Fruit fly (Drosophila melanogaster) whole organism, embryonic: ENCODE results near the gene RpLP1.

Experiments used
- CG11695 ChIP-seq: fragments of 200-800 bp; sonication (Bioruptor generic); IDR thresholded peaks from 3 replicates; pipeline ENCODE4 v1.3.6; 2022; ENCODE audit warnings: missing biosample characterization, missing genetic modification characterization
- CG12299 ChIP-seq: fragments of 200-800 bp; sonication (Bioruptor generic); optimal IDR thresholded peaks from 2 replicates; lab custom pipeline; 2018; ENCODE audit warnings: missing biosample characterization, mild to moderate bottlenecking, missing genetic modification characterization
- CG12391 ChIP-seq: fragments of 200-800 bp; sonication (Bioruptor generic); optimal IDR thresholded peaks from 3 replicates; lab custom pipeline; 2018; ENCODE audit warnings: missing biosample characterization, mild to moderate bottlenecking, missing genetic modification characterization, moderate library complexity
- CG13424 ChIP-seq: fragments of 200-800 bp; sonication (Bioruptor generic); optimal IDR thresholded peaks from 2 replicates; lab custom pipeline; 2019; ENCODE audit warnings: missing biosample characterization, mild to moderate bottlenecking, missing genetic modification characterization, moderate library complexity
- CG14014 ChIP-seq: fragments of 200-800 bp; sonication (Bioruptor generic); IDR thresholded peaks from 2 replicates; pipeline ENCODE4 v1.3.6; 2022; ENCODE audit warnings: missing biosample characterization, missing genetic modification characterization
- CG1529 ChIP-seq: fragments of 200-800 bp; sonication (Bioruptor generic); optimal IDR thresholded peaks from 3 replicates; lab custom pipeline; 2018; ENCODE audit warnings: missing biosample characterization, missing genetic modification characterization
- CG16779 ChIP-seq: fragments of 200-800 bp; sonication (Bioruptor generic); IDR thresholded peaks from 2 replicates; pipeline ENCODE4 v1.3.6; 2022; ENCODE audit warnings: missing biosample characterization, missing genetic modification characterization
- CG16813 ChIP-seq: fragments of 200-800 bp; sonication (Bioruptor generic); IDR thresholded peaks from 3 replicates; pipeline ENCODE4 v1.3.6; 2022; ENCODE audit warnings: missing biosample characterization, missing genetic modification characterization; ENCODE audit not compliant: partially characterized antibody
- CG17328 ChIP-seq: fragments of 200-800 bp; sonication (Bioruptor generic); IDR thresholded peaks from 2 replicates; pipeline ENCODE4 v1.3.6; 2022; ENCODE audit warnings: missing biosample characterization, missing genetic modification characterization
- CG3407 ChIP-seq: fragments of 200-800 bp; sonication (Bioruptor generic); optimal IDR thresholded peaks from 2 replicates; lab custom pipeline; 2018; ENCODE audit warnings: missing biosample characterization, mild to moderate bottlenecking, missing genetic modification characterization
- CG3726 ChIP-seq: fragments of 200-800 bp; sonication (Bioruptor generic); IDR thresholded peaks from 3 replicates; pipeline ENCODE4, ENCODE4 v1.3.6; 2022; ENCODE audit warnings: missing biosample characterization, missing genetic modification characterization
- CG4404 ChIP-seq: fragments of 200-800 bp; sonication (Bioruptor generic); IDR thresholded peaks from 2 replicates; pipeline ENCODE4 v1.3.6; 2022; ENCODE audit warnings: missing biosample characterization, missing genetic modification characterization
- CG4424 ChIP-seq: fragments of 200-800 bp; sonication (Bioruptor generic); optimal IDR thresholded peaks from 3 replicates; lab custom pipeline; 2016; ENCODE audit warnings: missing biosample characterization, missing genetic modification characterization
- CG4730 ChIP-seq: fragments of 200-800 bp; sonication (Bioruptor generic); IDR thresholded peaks from 2 replicates; pipeline ENCODE4 v1.3.6; 2022; ENCODE audit warnings: missing biosample characterization, missing genetic modification characterization
- CG4820 ChIP-seq: fragments of 200-800 bp; sonication (Bioruptor generic); optimal IDR thresholded peaks from 3 replicates; lab custom pipeline; 2016; ENCODE audit warnings: missing biosample characterization, missing genetic modification characterization
- CG7556 ChIP-seq: fragments of 200-800 bp; sonication (Bioruptor generic); optimal IDR thresholded peaks from 2 replicates; lab custom pipeline; 2017; ENCODE audit warnings: missing biosample characterization, mild to moderate bottlenecking, missing genetic modification characterization
- CG7786 ChIP-seq: fragments of 200-800 bp; sonication (Bioruptor generic); optimal IDR thresholded peaks from 2 replicates; lab custom pipeline; 2016; ENCODE audit warnings: missing biosample characterization, missing genetic modification characterization
- CG8281 ChIP-seq: fragments of 200-800 bp; sonication (Bioruptor generic); optimal IDR thresholded peaks from 2 replicates; lab custom pipeline; 2018; ENCODE audit warnings: missing biosample characterization, mild to moderate bottlenecking, missing genetic modification characterization, moderate library complexity
- CG8924 ChIP-seq: fragments of 200-800 bp; optimal IDR thresholded peaks from 3 replicates; lab custom pipeline; 2019; ENCODE audit warnings: missing biosample characterization, mild to moderate bottlenecking, missing genetic modification characterization, moderate library complexity
- Dad ChIP-seq: fragments of 200-800 bp; sonication (Bioruptor generic); optimal IDR thresholded peaks from 3 replicates; lab custom pipeline; 2016; ENCODE audit warnings: missing biosample characterization, missing genetic modification characterization
- Fer1 ChIP-seq: fragments of 200-800 bp; sonication (Bioruptor generic); optimal IDR thresholded peaks from 2 replicates; lab custom pipeline; 2017; ENCODE audit warnings: missing biosample characterization, mild to moderate bottlenecking, missing genetic modification characterization
- Fer2 ChIP-seq: fragments of 200-800 bp; sonication (Bioruptor generic); optimal IDR thresholded peaks from 2 replicates; lab custom pipeline; 2018; ENCODE audit warnings: missing biosample characterization, mild to moderate bottlenecking, missing genetic modification characterization, moderate library complexity
- H15 ChIP-seq: fragments of 200-800 bp; sonication (Bioruptor generic); IDR thresholded peaks from 3 replicates; pipeline ENCODE4 v1.3.6; 2022; ENCODE audit warnings: missing biosample characterization, missing genetic modification characterization
- Hand ChIP-seq: fragments of 200-800 bp; sonication (Bioruptor generic); optimal IDR thresholded peaks from 2 replicates; lab custom pipeline; 2017; ENCODE audit warnings: mild to moderate bottlenecking, missing biosample characterization, missing genetic modification reagents, missing genetic modification characterization
- Hr39 ChIP-seq: fragments of >200 bp; optimal IDR thresholded peaks from 2 replicates; lab custom pipeline; 2017
- Kr ChIP-seq: fragments of 200-800 bp; sonication (Bioruptor generic); optimal IDR thresholded peaks from 2 replicates; lab custom pipeline; 2017; ENCODE audit warnings: missing biosample characterization, mild to moderate bottlenecking, missing genetic modification characterization
- MTF-1 ChIP-seq: fragments of 200-800 bp; sonication (Bioruptor generic); optimal IDR thresholded peaks from 2 replicates; lab custom pipeline; 2018; ENCODE audit warnings: missing biosample characterization, mild to moderate bottlenecking, missing genetic modification characterization, borderline replicate concordance
- NfI ChIP-seq: fragments of 200-800 bp; sonication (Bioruptor generic); optimal IDR thresholded peaks from 3 replicates; lab custom pipeline; 2018; ENCODE audit warnings: missing biosample characterization, mild to moderate bottlenecking, missing genetic modification characterization, moderate library complexity
- Opbp ChIP-seq: fragments of 200-800 bp; sonication (Bioruptor generic); IDR thresholded peaks from 3 replicates; pipeline ENCODE4 v1.3.6; 2022; ENCODE audit warnings: missing biosample characterization, missing genetic modification characterization; ENCODE audit not compliant: partially characterized antibody
- Sox100B ChIP-seq: fragments of 200-800 bp; sonication (Bioruptor generic); optimal IDR thresholded peaks from 3 replicates; lab custom pipeline; 2018; ENCODE audit warnings: missing biosample characterization, mild to moderate bottlenecking, missing genetic modification characterization
- Sry-δ ChIP-seq: fragments of 200-800 bp; sonication (Bioruptor generic); optimal IDR thresholded peaks from 2 replicates; lab custom pipeline; 2016; ENCODE audit warnings: missing biosample characterization, missing genetic modification characterization
- abd-A ChIP-seq: fragments of 200-800 bp; sonication (Bioruptor generic); optimal IDR thresholded peaks from 3 replicates; lab custom pipeline; 2019; ENCODE audit warnings: missing biosample characterization, mild to moderate bottlenecking, missing genetic modification characterization, moderate library complexity
- cg ChIP-seq: fragments of 200-800 bp; sonication (Bioruptor generic); optimal IDR thresholded peaks from 3 replicates; lab custom pipeline; 2019; ENCODE audit warnings: missing biosample characterization, mild to moderate bottlenecking, missing genetic modification characterization, moderate library complexity
- croc ChIP-seq: fragments of 200-800 bp; sonication (Bioruptor generic); conservative IDR thresholded peaks from 3 replicates; pipeline ENCODE4 v1.3.6; 2022; ENCODE audit warnings: missing biosample characterization, missing genetic modification characterization
- cwo ChIP-seq: fragments of 200-800 bp; sonication (Bioruptor generic); optimal IDR thresholded peaks from 3 replicates; lab custom pipeline; 2017; ENCODE audit warnings: missing biosample characterization, missing genetic modification characterization, mild to moderate bottlenecking, moderate library complexity, missing genetic modification reagents
- dm ChIP-seq: fragments of 200-800 bp; sonication (Bioruptor generic); optimal IDR thresholded peaks from 3 replicates; lab custom pipeline; 2016; ENCODE audit warnings: missing biosample characterization, missing genetic modification characterization
- hkb ChIP-seq, 2 experiments: fragments of 200-800 bp in 1 of 2; fragments of >200 bp in 1 of 2; sonication (Bioruptor generic) in 1 of 2; IDR thresholded peaks in 1 of 2; optimal IDR thresholded peaks in 1 of 2; 2 replicates each; pipeline versions ENCODE4 v1.3.6 to Lab custom; 2017 to 2022; ENCODE audit warnings: missing biosample characterization in 1 of 2, missing genetic modification characterization in 1 of 2
- org-1 ChIP-seq: fragments of 200-800 bp; sonication (Bioruptor generic); optimal IDR thresholded peaks from 2 replicates; lab custom pipeline; 2017; ENCODE audit warnings: missing biosample characterization, missing genetic modification characterization
- phol ChIP-seq: fragments of 200-800 bp; sonication (Bioruptor generic); optimal IDR thresholded peaks from 3 replicates; lab custom pipeline; 2018; ENCODE audit warnings: missing biosample characterization, mild to moderate bottlenecking, missing genetic modification characterization, moderate library complexity
- repo ChIP-seq: fragments of 200-800 bp; sonication (Bioruptor generic); optimal IDR thresholded peaks from 2 replicates; lab custom pipeline; 2016; ENCODE audit warnings: missing biosample characterization, missing genetic modification characterization
- schlank ChIP-seq: fragments of 200-800 bp; sonication (Bioruptor generic); optimal IDR thresholded peaks from 2 replicates; lab custom pipeline; 2018; ENCODE audit warnings: missing biosample characterization, mild to moderate bottlenecking, missing genetic modification characterization
- scrt ChIP-seq: fragments of 200-800 bp; sonication (Bioruptor generic); optimal IDR thresholded peaks from 2 replicates; lab custom pipeline; 2018; ENCODE audit warnings: missing biosample characterization, mild to moderate bottlenecking, missing genetic modification characterization, moderate library complexity
- sr ChIP-seq: fragments of 200-800 bp; sonication (Bioruptor generic); IDR thresholded peaks from 3 replicates; pipeline ENCODE4 v1.3.6; 2022; ENCODE audit warnings: missing biosample characterization, missing genetic modification characterization
- tgo ChIP-seq: fragments of 200-800 bp; sonication (Bioruptor generic); IDR thresholded peaks from 3 replicates; pipeline ENCODE4 v1.3.6; 2022; ENCODE audit warnings: missing biosample characterization, missing genetic modification characterization
- tll ChIP-seq, 2 experiments: fragments of 200-800 bp in 1 of 2; fragments of >200 bp in 1 of 2; sonication (Bioruptor generic) in 1 of 2; optimal IDR thresholded peaks; 2 replicates each; lab custom pipeline; 2017 to 2019; ENCODE audit warnings: missing biosample characterization in 2 of 2, missing genetic modification characterization in 2 of 2, mild to moderate bottlenecking in 1 of 2, moderate library complexity in 1 of 2
- tna ChIP-seq: fragments of 200-800 bp; sonication (Bioruptor generic); IDR thresholded peaks from 2 replicates; pipeline ENCODE4 v1.3.6; 2022; ENCODE audit warnings: missing biosample characterization, missing genetic modification characterization; ENCODE audit not compliant: partially characterized antibody
- tx ChIP-seq: fragments of 200-800 bp; sonication (Bioruptor generic); optimal IDR thresholded peaks from 2 replicates; lab custom pipeline; 2016; ENCODE audit warnings: missing biosample characterization, missing genetic modification characterization
- z ChIP-seq: fragments of 200-800 bp; sonication (Bioruptor generic); IDR thresholded peaks from 3 replicates; pipeline ENCODE4 v1.3.6; 2022; ENCODE audit warnings: missing biosample characterization, missing genetic modification characterization
- zfh2 ChIP-seq: fragments of 200-800 bp; sonication (Bioruptor generic); optimal IDR thresholded peaks from 2 replicates; lab custom pipeline; 2016; ENCODE audit warnings: missing biosample characterization, missing genetic modification characterization

RpLP1 gene

DNA sequence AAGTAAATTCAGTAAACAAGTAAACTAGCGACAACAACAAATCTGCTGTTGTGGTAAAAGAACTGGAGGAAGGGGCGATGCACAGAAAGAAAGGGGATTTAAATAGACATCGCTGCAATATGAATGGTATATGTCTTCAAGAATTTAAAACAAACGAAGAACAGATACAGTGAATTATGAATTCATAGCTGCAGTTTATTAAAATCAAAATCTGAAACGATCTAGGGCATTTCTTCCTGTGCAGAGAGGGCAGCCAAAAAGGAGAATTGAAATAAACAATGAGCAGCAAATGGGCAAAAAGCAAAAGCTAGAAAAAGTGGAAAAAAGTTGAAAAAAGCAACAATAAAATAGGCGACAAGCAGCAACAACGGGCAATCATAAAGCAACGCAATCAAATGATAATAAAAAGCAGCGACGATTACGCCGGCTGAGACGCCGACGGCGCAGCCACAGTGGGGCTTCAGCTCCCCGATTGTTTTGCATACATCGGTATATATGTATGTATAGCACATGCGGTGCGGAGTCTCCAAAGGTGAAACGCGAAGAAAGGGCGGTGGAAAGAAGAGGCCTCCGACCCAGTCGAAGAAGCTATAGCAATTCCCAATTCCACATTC is 49.1 kb downstream of the RpLP1 start (continued):
- TF ChIP-seq org-1 (GFP tag; lab: Kevin White, UChicago): peak; percentile 80
- TF ChIP-seq abd-A: peak; percentile 76
- peak; percentile 74 for TF ChIP-seq CG4730 (GFP tag; lab: Robert Waterston, UW)
- peak; percentile 40 for TF ChIP-seq MTF-1 (GFP tag; lab: Kevin White, UChicago)
- TF ChIP-seq CG17328 (GFP tag; lab: Robert Waterston, UW): peak; percentile 59
- TF ChIP-seq hkb (optimal IDR thresholded peaks at IDR 0.05; lab: Kevin White, UChicago): no peak
- TF ChIP-seq hkb (GFP tag; IDR thresholded peaks at IDR 0.05; lab: Robert Waterston, UW): peak; percentile 90
- TF ChIP-seq Fer1: peak; percentile 77
- TF ChIP-seq Dad (GFP tag; lab: Kevin White, UChicago): peak; percentile 57
- TF ChIP-seq scrt: peak; percentile 64
- no peak for TF ChIP-seq Opbp (GFP tag; lab: Robert Waterston, UW)
- TF ChIP-seq NfI (GFP tag; lab: Kevin White, UChicago): peak; percentile 79
- TF ChIP-seq CG13424: peak; percentile 62
- peak; percentile 72 for TF ChIP-seq Sox100B
- TF ChIP-seq CG8924 (tag; lab: Kevin White, UChicago): peak; percentile 80
- TF ChIP-seq croc (GFP tag; lab: Robert Waterston, UW): peak; percentile 57; the same call in 2 of the 3 replicates
- TF ChIP-seq CG8281: peak; percentile 26
- no peak for TF ChIP-seq Hr39 (lab: Kevin White, UChicago)
- peak; percentile 23; the same call in 1 of the 3 replicates for TF ChIP-seq sr (GFP tag; lab: Robert Waterston, UW)
- TF ChIP-seq CG3726 (GFP tag; lab: Robert Waterston, UW): no peak
- TF ChIP-seq CG4424 (GFP tag; lab: Kevin White, UChicago): peak; percentile 74
- no peak for TF ChIP-seq CG4404 (GFP tag; lab: Robert Waterston, UW)
- TF ChIP-seq phol: peak; percentile 80
- TF ChIP-seq tll (GFP tag; optimal IDR thresholded peaks at IDR 0.05; lab: Kevin White, UChicago): no peak
- peak; percentile 52 for TF ChIP-seq dm (GFP tag; lab: Kevin White, UChicago)
- TF ChIP-seq Sry-δ (GFP tag; lab: Kevin White, UChicago): peak; percentile 15
- peak; percentile 51 for TF ChIP-seq repo (GFP tag; lab: Kevin White, UChicago)
- 0 out of 3 replicates have a peak, but pooled peaks have one; percentile 50 for TF ChIP-seq z (GFP tag; lab: Robert Waterston, UW)
- peak; percentile 77 for TF ChIP-seq CG12391 (tag; lab: Kevin White, UChicago)
- peak; percentile 66 for TF ChIP-seq CG11695 (GFP tag; lab: Robert Waterston, UW)
- TF ChIP-seq zfh2 (GFP tag; lab: Kevin White, UChicago): peak; percentile 76
- peak; percentile 81 for TF ChIP-seq CG7786
- TF ChIP-seq CG4820: peak; percentile 55
- no peak for TF ChIP-seq tna (GFP tag; lab: Robert Waterston, UW)
- peak; percentile 67 for TF ChIP-seq CG3407 (GFP tag; lab: Kevin White, UChicago)
- TF ChIP-seq cwo (GFP tag; lab: Kevin White, UChicago): peak; percentile 56
- peak; percentile 61 for TF ChIP-seq schlank
- TF ChIP-seq H15 (GFP tag; lab: Robert Waterston, UW): peak; percentile 54; the same call in 1 of the 3 replicates
- TF ChIP-seq CG7556 (GFP tag; lab: Kevin White, UChicago): peak; percentile 72
- peak; percentile 69 for TF ChIP-seq CG14014 (GFP tag; lab: Robert Waterston, UW)
- peak; percentile 11 for TF ChIP-seq cg (GFP tag; lab: Kevin White, UChicago)
- no peak for TF ChIP-seq Kr (GFP tag; lab: Kevin White, UChicago)
- peak; percentile 19 for TF ChIP-seq CG12299 (tag; lab: Kevin White, UChicago)
- peak; percentile 23 for TF ChIP-seq tx (GFP tag; lab: Kevin White, UChicago)
- TF ChIP-seq CG16779 (GFP tag; lab: Robert Waterston, UW): peak; percentile 72
- TF ChIP-seq Hand (GFP tag; lab: Kevin White, UChicago): peak; percentile 61
- peak; percentile 70 for TF ChIP-seq tgo
- TF ChIP-seq CG1529 (GFP tag; lab: Kevin White, UChicago): peak; percentile 80
- no peak for TF ChIP-seq CG16813 (GFP tag; lab: Robert Waterston, UW)
- TF ChIP-seq Fer2 (tag; lab: Kevin White, UChicago): no peak
